ENCODE assay signal across 5 worm cellular contexts in the genomic region with DNA sequence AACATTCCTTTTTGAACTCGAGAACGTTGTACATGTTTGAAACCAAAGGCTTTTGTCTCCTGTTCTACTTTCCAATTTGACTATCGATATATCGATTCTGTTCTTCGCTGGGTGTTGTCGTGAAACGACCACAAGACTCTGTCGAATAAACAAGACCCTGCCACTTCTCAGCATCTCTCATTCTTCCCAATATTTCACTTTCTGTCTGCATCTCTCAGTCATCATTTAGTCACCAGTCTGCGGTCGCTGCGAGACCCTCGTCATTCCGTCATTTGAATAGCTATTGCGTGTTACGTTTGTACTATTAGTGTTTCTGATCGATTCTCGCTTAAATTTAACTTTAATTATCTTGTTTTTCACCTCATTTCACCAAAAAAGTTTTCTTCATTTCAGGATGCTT.
TF ChIP-seq lines count a peak whose summit lies in the region.

No protein-coding gene starts in this region.

TF ChIP-seq in whole organism, L1 larva, 84 proteins besides CTCF, POLR2A, EP300 and RAD21 (continues in another document):
- TF ChIP-seq efl-3 (GFP tag; optimal IDR thresholded peaks at IDR 0.05; lab: Kevin White, UChicago) (no peak), tbx-2 (tag; optimal IDR thresholded peaks at IDR 0.05; lab: Kevin White, UChicago) (peak; percentile 98), unc-62 (GFP tag; optimal IDR thresholded peaks at IDR 0.05; lab: Kevin White, UChicago) (no peak), nhr-76 (tag; optimal IDR thresholded peaks at IDR 0.05; lab: Kevin White, UChicago) (no peak), lsy-2 (tag; optimal IDR thresholded peaks at IDR 0.05; lab: Kevin White, UChicago) (peak; percentile 93 to 94), ceh-88 (GFP tag; IDR thresholded peaks at IDR 0.05; lab: Robert Waterston, UW) (peak; percentile 92), hlh-4 (tag; optimal IDR thresholded peaks at IDR 0.05; lab: Kevin White, UChicago) (no peak), C04F5.9 (tag; optimal IDR thresholded peaks at IDR 0.05; lab: Kevin White, UChicago) (peak; percentile 78), nhr-20 (tag; optimal IDR thresholded peaks at IDR 0.05; lab: Kevin White, UChicago) (peak; percentile 99), nhr-47 (tag; optimal IDR thresholded peaks at IDR 0.05; lab: Kevin White, UChicago) (peak; percentile 97), ceh-8 (GFP tag; optimal IDR thresholded peaks at IDR 0.05; lab: Kevin White, UChicago) (peak; percentile 94), sup-37 (GFP tag; optimal IDR thresholded peaks at IDR 0.05; lab: Kevin White, UChicago) (peak; percentile 79), aha-1 (tag; optimal IDR thresholded peaks at IDR 0.05; lab: Kevin White, UChicago) (peak; percentile 7), nhr-84 (tag; optimal IDR thresholded peaks at IDR 0.05; lab: Kevin White, UChicago) (no peak), mep-1 (tag; optimal IDR thresholded peaks at IDR 0.05; lab: Kevin White, UChicago) (peak; percentile 98), nhr-237 (tag; optimal IDR thresholded peaks at IDR 0.05; lab: Kevin White, UChicago) (peak; percentile 89), vab-15 (tag; optimal IDR thresholded peaks at IDR 0.05; lab: Kevin White, UChicago) (peak; percentile 87), zag-1 (tag; optimal IDR thresholded peaks at IDR 0.05; lab: Kevin White, UChicago) (peak; percentile 5)

TF ChIP-seq in whole organism, L3 larva, 47 proteins besides CTCF, POLR2A, EP300 and RAD21 (continues in another document):
- peak; percentile 86 for TF ChIP-seq pqm-1 (tag; optimal IDR thresholded peaks at IDR 0.05; lab: Kevin White, UChicago)
- TF ChIP-seq lsy-12 (tag; optimal IDR thresholded peaks at IDR 0.05; lab: Kevin White, UChicago) = peak; percentile 94
- TF ChIP-seq ceh-82 (tag; optimal IDR thresholded peaks at IDR 0.05; lab: Kevin White, UChicago) = peak; percentile 42
- peak; percentile 79 for TF ChIP-seq elt-2 (tag; optimal IDR thresholded peaks at IDR 0.05; lab: Kevin White, UChicago)
- peak; percentile 69 for TF ChIP-seq elt-1 (tag; optimal IDR thresholded peaks at IDR 0.05; lab: Kevin White, UChicago)
- no peak for TF ChIP-seq nhr-77 (tag; optimal IDR thresholded peaks at IDR 0.05; lab: Kevin White, UChicago)
- peak; percentile 59 for TF ChIP-seq ztf-4 (tag; optimal IDR thresholded peaks at IDR 0.05; lab: Kevin White, UChicago)
- TF ChIP-seq skn-1 (tag; optimal IDR thresholded peaks at IDR 0.05; lab: Kevin White, UChicago) = peak; percentile 96
- TF ChIP-seq lin-15B (tag; optimal IDR thresholded peaks at IDR 0.05; lab: Kevin White, UChicago) = peak; percentile 85
- TF ChIP-seq mdl-1 (tag; optimal IDR thresholded peaks at IDR 0.05; lab: Kevin White, UChicago) = peak; percentile 55
- no peak for TF ChIP-seq nhr-12 (tag; optimal IDR thresholded peaks at IDR 0.05; lab: Kevin White, UChicago)
- TF ChIP-seq tbx-2 (tag; optimal IDR thresholded peaks at IDR 0.05; lab: Kevin White, UChicago) = peak; percentile 87
- peak; percentile 99 for TF ChIP-seq egl-5 (tag; optimal IDR thresholded peaks at IDR 0.05; lab: Kevin White, UChicago)
- TF ChIP-seq unc-62 (GFP tag; optimal IDR thresholded peaks at IDR 0.05; lab: Kevin White, UChicago) = no peak
- peak; percentile 97 for TF ChIP-seq nhr-25 (tag; optimal IDR thresholded peaks at IDR 0.05; lab: Kevin White, UChicago)
- peak in 1 of 3 experiments; percentile 57 for TF ChIP-seq elt-3 (tag; optimal IDR thresholded peaks at IDR 0.05; lab: Kevin White, UChicago)
- no peak for TF ChIP-seq ztf-11 (tag; optimal IDR thresholded peaks at IDR 0.05; lab: Kevin White, UChicago)
- TF ChIP-seq lin-39 (tag; optimal IDR thresholded peaks at IDR 0.05; lab: Kevin White, UChicago) = peak; percentile 96

TF ChIP-seq in whole organism, early embryonic, 17 proteins besides CTCF, POLR2A, EP300 and RAD21:
- TF ChIP-seq flt-1 (GFP tag; IDR thresholded peaks at IDR 0.05; lab: Robert Waterston, UW) (no peak), ceh-36 (tag; optimal IDR thresholded peaks at IDR 0.05; lab: Kevin White, UChicago) (no peak), tbx-37 (GFP tag; conservative IDR thresholded peaks at IDR 0.05; lab: Robert Waterston, UW) (no peak; the same call in 1 of the 2 replicates), hmg-4 (GFP tag; optimal IDR thresholded peaks at IDR 0.05; lab: Kevin White, UChicago) (no peak), tra-4 (tag; optimal IDR thresholded peaks at IDR 0.05; lab: Kevin White, UChicago) (no peak), scrt-1 (GFP tag; IDR thresholded peaks at IDR 0.05; lab: Robert Waterston, UW) (0 out of 2 replicates have a peak, but pooled peaks have one; percentile 44), aly-1 (tag; optimal IDR thresholded peaks at IDR 0.05; lab: Kevin White, UChicago) (no peak), hnd-1 (tag; optimal IDR thresholded peaks at IDR 0.05; lab: Kevin White, UChicago) (no peak), F13C5.2 (tag; optimal IDR thresholded peaks at IDR 0.05; lab: Kevin White, UChicago) (peak; percentile 58), ets-7 (tag; optimal IDR thresholded peaks at IDR 0.05; lab: Kevin White, UChicago) (no peak)

TF ChIP-seq in whole organism, midembryonic, 9 proteins besides CTCF, POLR2A, EP300 and RAD21:
- TF ChIP-seq T22C8.4 (GFP tag; IDR thresholded peaks at IDR 0.05; lab: Robert Waterston, UW) (peak; percentile 90), ztf-23 (GFP tag; IDR thresholded peaks at IDR 0.05; lab: Robert Waterston, UW) (no peak), ref-1 (GFP tag; conservative IDR thresholded peaks at IDR 0.05; lab: Robert Waterston, UW) (no peak), cog-1 (tag; optimal IDR thresholded peaks at IDR 0.05; lab: Kevin White, UChicago) (peak; percentile 95), ztf-29 (GFP tag; IDR thresholded peaks at IDR 0.05; lab: Robert Waterston, UW) (no peak), flt-1 (GFP tag; IDR thresholded peaks at IDR 0.05; lab: Robert Waterston, UW) (peak; percentile 58; the same call in 1 of the 2 replicates), med-1 (GFP tag; optimal IDR thresholded peaks at IDR 0.05; lab: Kevin White, UChicago; ENCODE audit: insufficient read depth) (no peak), klf-2 (GFP tag; conservative IDR thresholded peaks at IDR 0.05; lab: Robert Waterston, UW) (no peak), tab-1 (GFP tag; IDR thresholded peaks at IDR 0.05; lab: Robert Waterston, UW) (no peak)

TF ChIP-seq in whole organism, young adult, 124 proteins besides CTCF, POLR2A, EP300 and RAD21 (continues in another document):
- TF ChIP-seq ets-4 (GFP tag; optimal IDR thresholded peaks at IDR 0.05; lab: Kevin White, UChicago) (peak; percentile 23), ama-1 (optimal IDR thresholded peaks at IDR 0.05; lab: Kevin White, UChicago) (peak; percentile 29), ama-1 (GFP tag; optimal IDR thresholded peaks at IDR 0.05; lab: Kevin White, UChicago) (no peak), F33H1.4 (GFP tag; IDR thresholded peaks at IDR 0.05; lab: Robert Waterston, UW) (peak; percentile 85), tlf-1 (GFP tag; optimal IDR thresholded peaks at IDR 0.05; lab: Kevin White, UChicago) (peak; percentile 53), lir-1 (GFP tag; conservative IDR thresholded peaks at IDR 0.05; lab: Robert Waterston, UW) (0 out of 2 replicates have a peak, but pooled peaks have one; percentile 13), K11D2.4 (GFP tag; IDR thresholded peaks at IDR 0.05; lab: Robert Waterston, UW) (peak; percentile 75), lin-35 (GFP tag; optimal IDR thresholded peaks at IDR 0.05; lab: Kevin White, UChicago) (peak in 1 of 3 experiments; percentile 72), K12H6.12 (tag; optimal IDR thresholded peaks at IDR 0.05; lab: Kevin White, UChicago) (peak; percentile 78), hmg-1.2 (GFP tag; IDR thresholded peaks at IDR 0.05; lab: Robert Waterston, UW) (peak; percentile 92), pbrm-1 (GFP tag; IDR thresholded peaks at IDR 0.05; lab: Robert Waterston, UW) (peak; percentile 81), lin-26 (GFP tag; IDR thresholded peaks at IDR 0.05; lab: Robert Waterston, UW) (no peak), egrh-3 (GFP tag; IDR thresholded peaks at IDR 0.05; lab: Robert Waterston, UW) (no peak), chd-7 (tag; optimal IDR thresholded peaks at IDR 0.05; lab: Kevin White, UChicago) (peak; percentile 72), Y67H2A.10 (GFP tag; conservative IDR thresholded peaks at IDR 0.05; lab: Robert Waterston, UW) (peak; percentile 100), pha-4 (tag; optimal IDR thresholded peaks at IDR 0.05; lab: Kevin White, UChicago) (peak; percentile 98), akir-1 (GFP tag; optimal IDR thresholded peaks at IDR 0.05; lab: Kevin White, UChicago) (no peak), D2030.7 (GFP tag; IDR thresholded peaks at IDR 0.05; lab: Robert Waterston, UW) (no peak), B0336.3 (GFP tag; IDR thresholded peaks at IDR 0.05; lab: Robert Waterston, UW) (peak; percentile 86), nhr-120 (GFP tag; IDR thresholded peaks at IDR 0.05; lab: Robert Waterston, UW) (no peak), rcor-1 (GFP tag; IDR thresholded peaks at IDR 0.05; lab: Robert Waterston, UW) (peak; percentile 55; the same call in 1 of the 2 replicates), repo-1 (tag; optimal IDR thresholded peaks at IDR 0.05; lab: Kevin White, UChicago) (peak; percentile 51), attf-5 (GFP tag; optimal IDR thresholded peaks at IDR 0.05; lab: Kevin White, UChicago) (peak; percentile 85), Y53G8AR.9 (GFP tag; conservative IDR thresholded peaks at IDR 0.05; lab: Robert Waterston, UW) (peak; percentile 66), ztf-18 (tag; optimal IDR thresholded peaks at IDR 0.05; lab: Kevin White, UChicago) (peak; percentile 23), somi-1 (GFP tag; optimal IDR thresholded peaks at IDR 0.05; lab: Kevin White, UChicago) (peak; percentile 74), C17E4.6 (GFP tag; IDR thresholded peaks at IDR 0.05; lab: Robert Waterston, UW) (peak; percentile 86), nhr-80 (tag; optimal IDR thresholded peaks at IDR 0.05; lab: Kevin White, UChicago) (peak; percentile 60), rec-8 (tag; optimal IDR thresholded peaks at IDR 0.05; lab: Kevin White, UChicago) (no peak), ekl-4 (GFP tag; IDR thresholded peaks at IDR 0.05; lab: Robert Waterston, UW) (peak; percentile 99), nhr-90 (tag; optimal IDR thresholded peaks at IDR 0.05; lab: Kevin White, UChicago) (peak; percentile 14), F22D6.2 (tag; optimal IDR thresholded peaks at IDR 0.05; lab: Kevin White, UChicago) (peak; percentile 34), cebp-1 (GFP tag; IDR thresholded peaks at IDR 0.05; lab: Robert Waterston, UW) (peak; percentile 60), cebp-1 (tag; optimal IDR thresholded peaks at IDR 0.05; lab: Kevin White, UChicago) (peak; percentile 87), madf-3 (GFP tag; IDR thresholded peaks at IDR 0.05; lab: Robert Waterston, UW) (peak; percentile 83), ceh-91 (GFP tag; IDR thresholded peaks at IDR 0.05; lab: Robert Waterston, UW) (no peak), mcd-1 (GFP tag; IDR thresholded peaks at IDR 0.05; lab: Robert Waterston, UW) (peak; percentile 79), lin-40 (tag; optimal IDR thresholded peaks at IDR 0.05; lab: Kevin White, UChicago) (peak; percentile 91), sdz-38 (tag; optimal IDR thresholded peaks at IDR 0.05; lab: Kevin White, UChicago) (no peak)
